Worm (Caenorhabditis elegans) whole organism, L2 larva: ENCODE results near the gene W09G12.6.

ENCODE experiments used
- aly-2 ChIP-seq: fragments of 150-350 bp; optimal IDR thresholded peaks from 2 replicates; lab custom pipeline; 2014; ENCODE audit warnings: missing biosample characterization, missing genetic modification characterization
- elt-3 ChIP-seq: sonication (generic microtip); optimal IDR thresholded peaks from 2 replicates; lab custom pipeline; 2017; ENCODE audit warnings: missing biosample characterization, missing genetic modification characterization
- lin-39 ChIP-seq: fragments of 150-350 bp; optimal IDR thresholded peaks from 2 replicates; lab custom pipeline; 2014; ENCODE audit warnings: missing biosample characterization, missing genetic modification reagents, missing genetic modification characterization

DNA sequence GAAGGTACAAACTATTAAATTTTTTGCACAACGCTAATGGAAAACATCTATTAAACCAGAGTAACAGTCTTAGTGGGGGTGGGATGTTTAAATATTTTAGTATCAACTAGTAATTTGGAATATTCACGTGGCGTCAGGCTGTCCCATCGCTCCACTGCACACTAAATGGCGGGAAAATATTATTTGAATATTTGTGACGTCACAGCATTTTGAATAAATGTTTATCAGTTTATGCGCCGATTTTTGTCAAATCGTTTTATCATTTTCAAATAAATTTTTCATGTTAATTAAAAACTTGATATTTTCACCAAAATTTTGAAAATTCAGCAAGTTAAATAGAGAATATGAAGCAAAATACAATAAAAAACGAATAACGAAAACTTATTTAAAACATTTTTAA, 11.6 kb downstream of the W09G12.6 start, which contains the start of gene F38A1.15:
- TF ChIP-seq lin-39 (tag; lab: Kevin White, UChicago): no peak
- no peak for TF ChIP-seq elt-3 (tag; lab: Kevin White, UChicago)
- no peak for TF ChIP-seq aly-2 (tag; lab: Kevin White, UChicago)
